Worm (Caenorhabditis elegans) whole organism, L2 larva: ENCODE results near the gene str-45.

ENCODE experiments used
- F13H6.1 ChIP-seq: sonication (generic microtip); optimal IDR thresholded peaks from 2 replicates; lab custom pipeline; 2016; ENCODE audit warnings: missing genetic modification characterization, missing compliant biosample characterization
- aly-2 ChIP-seq: fragments of 150-350 bp; optimal IDR thresholded peaks from 2 replicates; lab custom pipeline; 2014; ENCODE audit warnings: missing biosample characterization, missing genetic modification characterization
- ama-1 ChIP-seq: fragments of 150-350 bp; optimal IDR thresholded peaks from 2 replicates; lab custom pipeline; 2018; ENCODE audit warnings: inconsistent platforms
- blmp-1 ChIP-seq: sonication (generic microtip); optimal IDR thresholded peaks from 2 replicates; lab custom pipeline; 2017; ENCODE audit warnings: missing genetic modification characterization, mild to moderate bottlenecking, missing compliant biosample characterization, antibody characterized with exemption, moderate library complexity; ENCODE audit not compliant: insufficient read depth
- ceh-82 ChIP-seq: fragments of 150-350 bp; optimal IDR thresholded peaks from 2 replicates; lab custom pipeline; 2014; ENCODE audit warnings: missing biosample characterization, missing genetic modification characterization
- egl-27 ChIP-seq: sonication (generic microtip); optimal IDR thresholded peaks from 3 replicates; lab custom pipeline; 2017; ENCODE audit warnings: missing biosample characterization, missing genetic modification reagents, missing genetic modification characterization
- elt-1 ChIP-seq: fragments of 150-350 bp; optimal IDR thresholded peaks from 2 replicates; lab custom pipeline; 2014; ENCODE audit warnings: missing biosample characterization, missing genetic modification characterization
- lin-39 ChIP-seq: fragments of 150-350 bp; optimal IDR thresholded peaks from 2 replicates; lab custom pipeline; 2014; ENCODE audit warnings: missing biosample characterization, missing genetic modification reagents, missing genetic modification characterization
- lsy-2 ChIP-seq, 2 experiments: fragments of 150-350 bp in 1 of 2; sonication (generic microtip) in 1 of 2; optimal IDR thresholded peaks; 2 replicates each; lab custom pipeline; 2014 to 2017; ENCODE audit warnings: missing biosample characterization in 2 of 2, missing genetic modification characterization in 2 of 2
- nhr-10 ChIP-seq: sonication (generic microtip); optimal IDR thresholded peaks from 2 replicates; lab custom pipeline; 2017; ENCODE audit warnings: missing biosample characterization, missing genetic modification characterization
- nhr-77 ChIP-seq: fragments of 150-350 bp; optimal IDR thresholded peaks from 2 replicates; lab custom pipeline; 2014; ENCODE audit warnings: missing biosample characterization, missing genetic modification characterization
- unc-62 ChIP-seq: fragments of 150-350 bp; optimal IDR thresholded peaks from 2 replicates; lab custom pipeline; 2014; ENCODE audit warnings: missing biosample characterization, missing genetic modification reagents, missing genetic modification characterization
- zag-1 ChIP-seq: fragments of 150-350 bp; optimal IDR thresholded peaks from 2 replicates; lab custom pipeline; 2014; ENCODE audit warnings: missing biosample characterization, missing genetic modification characterization

DNA sequence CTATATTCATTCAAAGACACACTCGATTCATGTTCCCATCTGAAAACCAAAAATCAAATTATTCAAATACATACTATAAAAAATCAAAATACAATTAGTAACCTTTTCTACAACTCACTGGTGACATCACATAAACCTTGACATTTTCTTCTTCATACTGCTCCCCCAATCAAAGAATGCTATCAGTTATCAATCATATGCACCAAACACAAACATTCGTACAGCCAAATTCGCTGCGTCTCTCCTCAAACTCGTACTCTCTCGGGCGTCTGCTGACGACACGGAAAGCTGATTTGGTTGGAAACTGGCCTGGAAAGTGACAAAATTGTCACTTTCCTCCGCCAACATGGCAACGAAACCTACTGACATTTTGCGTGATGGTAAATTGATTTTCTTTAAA is 33.6 kb downstream of the str-45 start, which contains the start of gene plc-2:
- TF ChIP-seq nhr-10 (tag; lab: Kevin White, UChicago) (no peak), aly-2 (tag; lab: Kevin White, UChicago) (no peak), lin-39 (tag; lab: Kevin White, UChicago) (no peak), unc-62 (no peak), ceh-82 (tag; lab: Kevin White, UChicago) (no peak), elt-1 (tag; lab: Kevin White, UChicago) (no peak), blmp-1 (tag; lab: Kevin White, UChicago) (no peak), lsy-2 (tag; optimal IDR thresholded peaks at IDR 0.05; lab: Kevin White, UChicago) (no peak), ama-1 (no peak), nhr-77 (tag; lab: Kevin White, UChicago) (no peak), F13H6.1 (no peak), zag-1 (tag; lab: Kevin White, UChicago) (no peak), egl-27 (tag; lab: Kevin White, UChicago) (no peak)
